Fruit fly (Drosophila melanogaster) whole organism, prepupa: ENCODE data around the gene Acer.

Experiments
- Blimp-1 ChIP-seq: fragments of 200-800 bp; sonication (Bioruptor generic); optimal IDR thresholded peaks from 3 replicates; lab custom pipeline; 2017; ENCODE audit warnings: missing biosample characterization, missing genetic modification characterization, mild to moderate bottlenecking, moderate library complexity, missing genetic modification reagents
- CG16779 ChIP-seq: fragments of 200-800 bp; sonication (Bioruptor generic); optimal IDR thresholded peaks from 3 replicates; lab custom pipeline; 2017; ENCODE audit warnings: missing biosample characterization, mild to moderate bottlenecking, missing genetic modification characterization
- OdsH ChIP-seq: fragments of 200-800 bp; sonication (Bioruptor generic); optimal IDR thresholded peaks from 3 replicates; lab custom pipeline; 2016; ENCODE audit warnings: missing biosample characterization, missing genetic modification characterization

DNA sequence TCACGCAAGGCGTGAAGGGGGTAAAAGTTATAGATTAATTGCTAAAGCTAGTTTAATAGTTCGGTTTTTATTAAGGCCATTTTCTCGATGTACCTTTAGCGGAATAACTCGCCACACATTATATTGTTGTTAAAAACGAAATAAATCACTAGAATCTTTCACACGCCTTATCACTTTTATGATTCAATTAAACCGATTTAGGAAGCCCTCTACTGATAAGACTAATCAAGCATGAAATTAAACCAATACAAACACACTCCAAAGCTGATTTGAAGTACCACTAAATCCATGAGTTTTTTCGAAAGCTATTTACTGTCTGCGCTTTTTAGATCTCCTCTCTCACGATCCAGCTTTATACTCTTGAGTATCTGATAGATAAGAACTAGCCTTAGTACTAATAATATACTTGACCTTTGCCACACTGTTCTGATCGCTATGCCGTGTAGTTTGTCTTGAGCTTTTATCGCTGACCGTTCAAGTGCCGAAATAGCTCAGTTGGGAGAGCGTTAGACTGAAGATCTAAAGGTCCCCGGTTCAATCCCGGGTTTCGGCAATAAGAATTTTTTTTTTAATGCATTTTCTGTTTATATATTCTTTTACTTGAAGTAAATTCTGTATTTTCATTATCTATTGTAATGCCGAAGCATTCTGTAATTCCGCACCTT lies 48.8 kb downstream of the Acer start:
- TF ChIP-seq Blimp-1 (GFP tag; lab: Kevin White, UChicago) (no peak), CG16779 (tag; lab: Kevin White, UChicago) (no peak), OdsH (GFP tag; lab: Kevin White, UChicago) (no peak)
